Worm (Caenorhabditis elegans) whole organism, L3 larva: Measurements from ENCODE around the gene srx-129.

Source experiments
- R02D3.7 ChIP-seq: fragments of 150-350 bp; optimal IDR thresholded peaks from 2 replicates; lab custom pipeline; 2014; ENCODE audit warnings: missing biosample characterization, missing genetic modification characterization
- ZK546.5 ChIP-seq: sonication (generic microtip); optimal IDR thresholded peaks from 2 replicates; lab custom pipeline; 2017; ENCODE audit warnings: missing biosample characterization, missing genetic modification characterization
- aly-2 ChIP-seq: fragments of 150-350 bp; optimal IDR thresholded peaks from 2 replicates; lab custom pipeline; 2014; ENCODE audit warnings: missing biosample characterization, missing genetic modification characterization
- ama-1 ChIP-seq: fragments of 150-350 bp; optimal IDR thresholded peaks from 2 replicates; lab custom pipeline; 2018
- ceh-28 ChIP-seq: fragments of 150-350 bp; optimal IDR thresholded peaks from 2 replicates; lab custom pipeline; 2014; ENCODE audit warnings: missing biosample characterization, missing genetic modification reagents, missing genetic modification characterization
- ceh-9 ChIP-seq: sonication (generic microtip); optimal IDR thresholded peaks from 2 replicates; lab custom pipeline; 2018; ENCODE audit warnings: missing biosample characterization, missing genetic modification characterization
- daf-12 ChIP-seq: fragments of 150-350 bp; optimal IDR thresholded peaks from 2 replicates; lab custom pipeline; 2014; ENCODE audit warnings: missing biosample characterization, missing genetic modification reagents, missing genetic modification characterization
- egl-27 ChIP-seq: sonication (generic microtip); optimal IDR thresholded peaks from 4 replicates; lab custom pipeline; 2017; ENCODE audit warnings: missing biosample characterization, missing genetic modification reagents, missing genetic modification characterization
- egl-5 ChIP-seq: fragments of 150-350 bp; optimal IDR thresholded peaks from 2 replicates; lab custom pipeline; 2017; ENCODE audit warnings: missing biosample characterization, missing genetic modification reagents, missing genetic modification characterization, inconsistent platforms
- elt-1 ChIP-seq: fragments of 150-350 bp; optimal IDR thresholded peaks from 2 replicates; lab custom pipeline; 2014; ENCODE audit warnings: missing biosample characterization, missing genetic modification characterization
- elt-2 ChIP-seq: sonication (generic microtip); optimal IDR thresholded peaks from 2 replicates; lab custom pipeline; 2016; ENCODE audit warnings: missing genetic modification reagents, mild to moderate bottlenecking, missing genetic modification characterization, missing compliant biosample characterization
- elt-3 ChIP-seq, 3 experiments: fragments of 150-350 bp in 1 of 3; sonication (generic microtip) in 2 of 3; optimal IDR thresholded peaks; 2 replicates in 2 of 3; 4 replicates in 1 of 3; lab custom pipeline; 2014 to 2017; ENCODE audit warnings: missing biosample characterization in 3 of 3, missing genetic modification characterization in 3 of 3
- fkh-10 ChIP-seq: sonication (generic microtip); optimal IDR thresholded peaks from 2 replicates; lab custom pipeline; 2017; ENCODE audit warnings: missing biosample characterization, missing genetic modification reagents, missing genetic modification characterization
- hmg-11 ChIP-seq: sonication (generic microtip); optimal IDR thresholded peaks from 2 replicates; lab custom pipeline; 2016; ENCODE audit warnings: missing genetic modification characterization, missing compliant biosample characterization
- jun-1 ChIP-seq: fragments of 150-350 bp; optimal IDR thresholded peaks from 2 replicates; lab custom pipeline; 2014; ENCODE audit warnings: missing biosample characterization, missing genetic modification reagents, missing genetic modification characterization
- lin-15B ChIP-seq: fragments of 150-350 bp; optimal IDR thresholded peaks from 2 replicates; lab custom pipeline; 2014; ENCODE audit warnings: missing biosample characterization, missing genetic modification characterization
- lin-39 ChIP-seq: fragments of 150-350 bp; optimal IDR thresholded peaks from 2 replicates; lab custom pipeline; 2018; ENCODE audit warnings: missing biosample characterization, missing genetic modification reagents, missing genetic modification characterization
- mdl-1 ChIP-seq: fragments of 150-350 bp; optimal IDR thresholded peaks from 2 replicates; lab custom pipeline; 2014; ENCODE audit warnings: missing biosample characterization, missing genetic modification characterization
- mml-1 ChIP-seq: fragments of 150-350 bp; sonication (generic microtip); optimal IDR thresholded peaks from 3 replicates; lab custom pipeline; 2014; ENCODE audit warnings: missing biosample characterization, missing genetic modification characterization
- nhr-11 ChIP-seq: fragments of 150-350 bp; optimal IDR thresholded peaks from 2 replicates; lab custom pipeline; 2014; ENCODE audit warnings: missing biosample characterization, missing genetic modification characterization
- nhr-12 ChIP-seq: fragments of 150-350 bp; optimal IDR thresholded peaks from 2 replicates; lab custom pipeline; 2014; ENCODE audit warnings: missing biosample characterization, missing genetic modification characterization
- nhr-23 ChIP-seq: fragments of 150-350 bp; optimal IDR thresholded peaks from 2 replicates; lab custom pipeline; 2014; ENCODE audit warnings: missing biosample characterization, missing genetic modification reagents, missing genetic modification characterization
- nhr-237 ChIP-seq: fragments of 150-350 bp; optimal IDR thresholded peaks from 2 replicates; lab custom pipeline; 2014; ENCODE audit warnings: missing biosample characterization, missing genetic modification characterization
- nhr-25 ChIP-seq: sonication (generic microtip); optimal IDR thresholded peaks from 2 replicates; lab custom pipeline; 2017; ENCODE audit warnings: missing biosample characterization, missing genetic modification characterization
- nhr-28 ChIP-seq: fragments of 150-350 bp; optimal IDR thresholded peaks from 2 replicates; lab custom pipeline; 2014; ENCODE audit warnings: missing biosample characterization, missing genetic modification characterization
- nhr-43 ChIP-seq: sonication (generic microtip); optimal IDR thresholded peaks from 2 replicates; lab custom pipeline; 2016; ENCODE audit warnings: mild to moderate bottlenecking, missing genetic modification characterization, missing compliant biosample characterization; ENCODE audit not compliant: poor library complexity, severe bottlenecking
- nhr-76 ChIP-seq: fragments of 150-350 bp; sonication (generic microtip); optimal IDR thresholded peaks from 5 replicates; lab custom pipeline; 2014; ENCODE audit warnings: missing biosample characterization, missing genetic modification characterization
- nhr-77 ChIP-seq: fragments of 150-350 bp; optimal IDR thresholded peaks from 2 replicates; lab custom pipeline; 2014; ENCODE audit warnings: missing biosample characterization, missing genetic modification characterization
- pha-4 ChIP-seq: fragments of 150-350 bp; optimal IDR thresholded peaks from 2 replicates; lab custom pipeline; 2014; ENCODE audit warnings: missing biosample characterization, missing genetic modification reagents, missing genetic modification characterization
- pqm-1 ChIP-seq: fragments of 150-350 bp; optimal IDR thresholded peaks from 2 replicates; lab custom pipeline; 2017; ENCODE audit warnings: missing biosample characterization, missing genetic modification characterization, inconsistent platforms
- tbx-2 ChIP-seq: sonication (generic microtip); optimal IDR thresholded peaks from 2 replicates; lab custom pipeline; 2016; ENCODE audit warnings: mild to moderate bottlenecking, missing genetic modification characterization, missing compliant biosample characterization
- unc-39 ChIP-seq: sonication (generic microtip); optimal IDR thresholded peaks from 4 replicates; lab custom pipeline; 2017; ENCODE audit warnings: missing biosample characterization, missing genetic modification characterization
- unc-62 ChIP-seq: fragments of 150-350 bp; sonication (generic microtip); optimal IDR thresholded peaks from 4 replicates; lab custom pipeline; 2014; ENCODE audit warnings: missing biosample characterization, missing genetic modification reagents, missing genetic modification characterization
- zag-1 ChIP-seq: fragments of 150-350 bp; optimal IDR thresholded peaks from 2 replicates; lab custom pipeline; 2014; ENCODE audit warnings: missing biosample characterization, missing genetic modification characterization
- ztf-11 ChIP-seq: fragments of 150-350 bp; optimal IDR thresholded peaks from 2 replicates; lab custom pipeline; 2014; ENCODE audit warnings: missing biosample characterization, missing genetic modification characterization
- ztf-4 ChIP-seq: fragments of 150-350 bp; optimal IDR thresholded peaks from 2 replicates; lab custom pipeline; 2014; ENCODE audit warnings: missing biosample characterization, missing genetic modification characterization

Gene srx-129

DNA sequence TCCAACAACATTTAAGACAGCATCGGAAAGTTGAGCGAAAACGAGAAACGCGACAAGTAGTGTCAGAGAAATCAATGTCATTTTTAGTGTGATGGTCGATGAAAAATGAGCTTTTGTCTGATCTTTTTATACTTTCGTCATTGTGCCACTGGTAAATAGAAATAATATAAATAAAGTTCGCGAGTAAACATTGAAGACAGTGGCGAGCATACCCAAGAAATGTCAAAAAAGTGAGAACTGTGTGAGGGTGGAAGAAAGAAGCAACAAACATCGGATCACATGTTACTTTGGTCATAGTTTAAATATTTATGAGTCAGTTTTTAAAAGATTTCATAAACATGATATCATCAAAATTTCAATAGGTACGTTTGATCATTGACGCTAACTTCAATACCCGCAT is 20.3 kb downstream of the srx-129 start, which contains the start of gene ttr-21:
TSS of gene ttr-21 (minus strand) at position 100 of the 400 bp plus-strand sequence.
- TF ChIP-seq ztf-11: no peak
- peak; percentile 91 for TF ChIP-seq pha-4 (tag; lab: Kevin White, UChicago)
- no peak for TF ChIP-seq nhr-43 (tag; lab: Kevin White, UChicago)
- no peak for TF ChIP-seq egl-27 (tag; lab: Kevin White, UChicago)
- no peak for TF ChIP-seq nhr-77 (tag; lab: Kevin White, UChicago)
- TF ChIP-seq mml-1 (tag; lab: Kevin White, UChicago): no peak
- TF ChIP-seq nhr-28 (tag; lab: Kevin White, UChicago): no peak
- TF ChIP-seq lin-39: no peak
- TF ChIP-seq tbx-2 (tag; lab: Kevin White, UChicago): no peak

DNA sequence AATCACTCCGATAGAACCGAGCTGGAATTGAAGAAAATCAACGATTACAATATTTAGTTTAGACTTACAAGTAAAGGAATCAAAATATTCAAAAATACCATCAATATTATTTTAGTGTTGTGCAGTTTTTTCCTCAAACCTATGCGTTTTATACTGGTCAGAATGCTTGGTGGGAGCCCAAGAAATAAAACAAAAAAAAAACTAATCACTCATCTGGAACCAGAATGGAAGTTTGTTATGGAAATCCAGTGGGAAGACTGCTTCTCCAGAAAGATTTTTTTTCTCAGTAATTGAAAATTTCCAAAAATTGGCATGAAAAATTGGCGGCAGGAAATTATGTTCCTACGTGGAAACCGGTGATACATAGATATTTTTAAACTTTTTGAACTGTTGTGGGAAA is 22.3 kb downstream of the srx-129 start, which contains the start of gene srx-134:
TSS of gene srx-134 (minus strand) at position 101 of the 400 bp plus-strand sequence.
- no peak for TF ChIP-seq unc-39 (tag; lab: Kevin White, UChicago)
- no peak for TF ChIP-seq egl-27 (tag; lab: Kevin White, UChicago)
- TF ChIP-seq mdl-1: no peak
- TF ChIP-seq ZK546.5: no peak
- no peak for TF ChIP-seq nhr-25
- TF ChIP-seq ceh-9 (tag; lab: Kevin White, UChicago): no peak
- TF ChIP-seq, all 47 proteins: peak for 0

DNA sequence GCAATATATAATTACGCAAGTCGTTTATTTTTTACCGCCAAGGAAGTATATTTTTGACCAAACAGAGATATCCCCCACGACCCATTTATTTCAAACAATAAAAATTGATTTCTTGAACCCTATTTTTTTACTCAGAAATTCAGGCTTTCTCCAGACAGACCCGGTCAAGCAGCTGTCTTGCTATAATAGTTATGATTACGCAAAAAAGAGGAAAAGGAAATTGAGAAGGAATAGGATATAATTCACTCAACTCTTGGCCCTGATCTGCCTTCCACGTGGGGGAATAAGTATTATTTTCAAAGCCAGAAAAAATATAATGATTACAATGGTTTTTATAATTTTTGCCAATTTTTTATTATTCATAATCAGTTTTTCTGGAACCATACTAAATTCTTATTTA is 23.1 kb downstream of the srx-129 start, which contains the start of gene srx-136:
TSS of gene srx-136 (plus strand) at position 301 of the 400 bp plus-strand sequence.
- TF ChIP-seq mml-1 (tag; lab: Kevin White, UChicago) (no peak), elt-3 (tag; optimal IDR thresholded peaks at IDR 0.05; lab: Kevin White, UChicago) (no peak), aly-2 (tag; lab: Kevin White, UChicago) (no peak), nhr-43 (tag; lab: Kevin White, UChicago) (no peak), unc-62 (GFP tag; lab: Kevin White, UChicago) (no peak), ztf-4 (tag; lab: Kevin White, UChicago) (no peak), fkh-10 (GFP tag; lab: Kevin White, UChicago) (no peak), unc-39 (tag; lab: Kevin White, UChicago) (no peak), nhr-25 (no peak), egl-5 (tag; lab: Kevin White, UChicago) (no peak), nhr-76 (tag; lab: Kevin White, UChicago) (no peak), elt-2 (tag; lab: Kevin White, UChicago) (no peak), lin-15B (tag; lab: Kevin White, UChicago) (no peak)
- TF ChIP-seq, all 47 proteins: peak for 0

DNA sequence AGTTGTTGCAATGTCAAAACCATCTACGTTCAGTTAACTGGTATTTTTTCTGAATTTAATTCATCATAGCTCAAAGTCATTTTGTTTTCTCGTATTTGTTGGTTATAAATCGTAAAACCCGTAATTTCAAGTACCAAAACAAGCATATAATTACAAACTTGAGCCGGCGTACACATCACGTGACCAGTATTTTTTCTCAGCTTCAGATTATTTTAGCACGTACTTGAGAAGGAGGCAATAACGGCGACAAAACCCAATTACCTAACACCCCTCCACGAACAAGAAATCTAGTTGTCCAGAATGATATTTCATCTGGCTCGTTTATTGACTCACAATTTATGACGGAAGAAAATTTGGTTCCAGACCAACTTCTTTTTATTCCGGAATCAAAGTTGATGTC is 24.9 kb downstream of the srx-129 start, which contains the start of gene srx-135:
TSS of gene srx-135 (plus strand) at position 301 of the 400 bp plus-strand sequence.
- no peak for TF ChIP-seq unc-62 (GFP tag; lab: Kevin White, UChicago)
- no peak for TF ChIP-seq ceh-9 (tag; lab: Kevin White, UChicago)
- TF ChIP-seq nhr-11 (tag; lab: Kevin White, UChicago): no peak
- no peak for TF ChIP-seq zag-1
- no peak for TF ChIP-seq aly-2 (tag; lab: Kevin White, UChicago)
- no peak for TF ChIP-seq nhr-28 (tag; lab: Kevin White, UChicago)
- TF ChIP-seq ZK546.5: no peak
- TF ChIP-seq elt-1 (tag; lab: Kevin White, UChicago): no peak
- TF ChIP-seq ceh-28 (tag; lab: Kevin White, UChicago): no peak
- TF ChIP-seq tbx-2 (tag; lab: Kevin White, UChicago): no peak
- no peak for TF ChIP-seq nhr-43 (tag; lab: Kevin White, UChicago)
- TF ChIP-seq elt-2 (tag; lab: Kevin White, UChicago): no peak
- no peak for TF ChIP-seq daf-12 (tag; lab: Kevin White, UChicago)
- no peak for TF ChIP-seq R02D3.7 (tag; lab: Kevin White, UChicago)
- TF ChIP-seq egl-27 (tag; lab: Kevin White, UChicago): no peak
- no peak for TF ChIP-seq nhr-25

DNA sequence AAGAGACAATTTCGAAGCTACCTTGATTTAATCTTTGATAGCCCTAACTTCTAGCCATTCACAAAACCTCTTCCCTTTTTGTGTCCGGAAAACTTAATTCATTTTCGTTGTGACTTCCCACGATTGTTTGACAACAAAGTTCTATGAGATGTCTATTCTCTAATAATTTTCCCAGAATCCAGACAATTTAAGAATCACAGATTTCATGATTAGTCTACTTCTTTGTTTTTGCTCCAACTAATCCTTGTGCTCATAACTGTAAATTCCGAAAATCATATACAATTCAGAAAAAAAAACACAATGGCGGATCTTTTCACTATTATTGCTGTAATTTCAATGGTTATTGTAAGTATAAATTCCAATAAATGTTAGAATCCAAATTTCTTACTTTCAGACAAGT is 28.5 kb downstream of the srx-129 start, which contains the start of gene srx-137:
TSS of gene srx-137 (plus strand) at position 301 of the 400 bp plus-strand sequence.
- TF ChIP-seq pqm-1 (tag; lab: Kevin White, UChicago) (no peak), nhr-237 (tag; lab: Kevin White, UChicago) (no peak), ama-1 (lab: Kevin White, UChicago) (no peak), egl-5 (tag; lab: Kevin White, UChicago) (no peak), jun-1 (tag; lab: Kevin White, UChicago) (no peak), nhr-12 (no peak), zag-1 (no peak), aly-2 (tag; lab: Kevin White, UChicago) (no peak), nhr-23 (tag; lab: Kevin White, UChicago) (no peak), ceh-9 (tag; lab: Kevin White, UChicago) (no peak), unc-39 (tag; lab: Kevin White, UChicago) (no peak), tbx-2 (tag; lab: Kevin White, UChicago) (no peak), nhr-77 (tag; lab: Kevin White, UChicago) (no peak), ztf-4 (tag; lab: Kevin White, UChicago) (no peak), hmg-11 (tag; lab: Kevin White, UChicago) (no peak)
- TF ChIP-seq, all 47 proteins: peak for 0
